Worm (Caenorhabditis elegans) whole organism, young adult: ENCODE data around the gene mrpl-49.

ENCODE experiments used
- F23B12.7 ChIP-seq: sonication (generic microtip); optimal IDR thresholded peaks from 2 replicates; lab custom pipeline; 2017; ENCODE audit warnings: missing genetic modification characterization, mild to moderate bottlenecking, missing compliant biosample characterization, antibody characterized with exemption, moderate library complexity; ENCODE audit not compliant: insufficient read depth
- T26A5.8 ChIP-seq: sonication (generic microtip); optimal IDR thresholded peaks from 2 replicates; lab custom pipeline; 2016; ENCODE audit warnings: missing genetic modification characterization, missing compliant biosample characterization
- die-1 ChIP-seq: sonication (generic microtip); optimal IDR thresholded peaks from 2 replicates; lab custom pipeline; 2016; ENCODE audit warnings: missing genotype, mild to moderate bottlenecking, missing genetic modification characterization, missing compliant biosample characterization
- lsl-1 ChIP-seq: fragments of 200-800 bp; sonication (Bioruptor generic); optimal IDR thresholded peaks from 2 replicates; lab custom pipeline; 2018; ENCODE audit warnings: mild to moderate bottlenecking, missing genetic modification characterization, moderate library complexity, missing compliant biosample characterization
- nhr-90 ChIP-seq: sonication (generic microtip); optimal IDR thresholded peaks from 2 replicates; lab custom pipeline; 2016; ENCODE audit warnings: missing genotype, mild to moderate bottlenecking, missing genetic modification characterization, missing compliant biosample characterization
- snpc-1.1 ChIP-seq: sonication (generic microtip); optimal IDR thresholded peaks from 2 replicates; lab custom pipeline; 2017; ENCODE audit warnings: missing genetic modification characterization, mild to moderate bottlenecking, missing compliant biosample characterization, antibody characterized with exemption, moderate library complexity, missing genotype, missing genetic modification reagents; ENCODE audit not compliant: insufficient read depth

- TF ChIP-seq snpc-1.1, result no peak
- TF ChIP-seq die-1 (tag; lab: Kevin White, UChicago), result no peak
- no peak for TF ChIP-seq lsl-1 (GFP tag; lab: Kevin White, UChicago)
- TF ChIP-seq T26A5.8 (tag; lab: Kevin White, UChicago), result no peak
- TF ChIP-seq nhr-90 (tag; lab: Kevin White, UChicago), result no peak
- TF ChIP-seq F23B12.7 (tag; lab: Kevin White, UChicago), result no peak
Measured at ce11 chrV:12695968-12696367, 32.5 kb upstream of the mrpl-49 start, which contains the start of gene K10C8.4.
